Worm (Caenorhabditis elegans): ENCODE data around the gene sre-37.

- TF ChIP-seq nfya-1 (tag; optimal IDR thresholded peaks at IDR 0.05): no peak
- TF ChIP-seq hlh-15 (tag; optimal IDR thresholded peaks at IDR 0.05): no peak
These were observed 5.6 kb downstream of the sre-37 start, which contains the start of the genes F15A4.5 and phat-8 for ce11 chrII:12471138-12471855.

Data from whole organism, late embryonic.